Worm (Caenorhabditis elegans): ENCODE data around the gene F13E9.16.

DNA sequence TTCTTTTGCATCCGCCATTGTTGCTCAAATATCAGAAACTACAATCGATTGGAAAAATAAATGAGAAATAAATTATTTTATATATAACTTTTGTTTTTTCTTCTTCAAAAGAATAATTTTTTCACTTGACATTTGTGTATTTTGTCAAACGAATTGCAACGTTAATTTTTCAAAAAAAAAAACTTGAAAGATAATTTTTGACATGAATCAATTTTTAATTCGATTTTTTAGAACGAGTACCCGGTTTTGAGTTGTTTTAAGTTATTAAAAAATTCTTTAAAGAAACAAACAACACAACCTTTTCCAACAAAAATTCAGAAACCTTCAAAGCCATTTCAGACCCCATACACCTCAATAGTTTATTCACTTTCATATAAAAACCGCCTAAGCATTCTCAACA is 2.9 kb downstream of the F13E9.16 start, which contains the start of gene F13E9.5:
- TF ChIP-seq nhr-237 (tag; optimal IDR thresholded peaks at IDR 0.05) (no peak), ceh-16 (tag; optimal IDR thresholded peaks at IDR 0.05) (no peak), jun-1 (tag; optimal IDR thresholded peaks at IDR 0.05) (no peak), nhr-11 (tag; optimal IDR thresholded peaks at IDR 0.05) (no peak), zag-1 (tag; optimal IDR thresholded peaks at IDR 0.05) (no peak), ceh-9 (tag; optimal IDR thresholded peaks at IDR 0.05) (no peak), tbx-2 (tag; optimal IDR thresholded peaks at IDR 0.05) (no peak), mml-1 (tag; optimal IDR thresholded peaks at IDR 0.05) (no peak), nhr-12 (tag; optimal IDR thresholded peaks at IDR 0.05) (no peak), ceh-82 (tag; optimal IDR thresholded peaks at IDR 0.05) (no peak), fkh-2 (tag; optimal IDR thresholded peaks at IDR 0.05) (no peak)

Measured in whole organism, L3 larva.